Worm (Caenorhabditis elegans) whole organism, young adult: ENCODE measurements around the gene sft-1.
A peak's percentile ranks its signal among the peaks of the same experiment; 100 is the strongest.

Experiments
- F33H1.4 ChIP-seq: fragments of 200-800 bp; sonication (Bioruptor generic); IDR thresholded peaks from 2 replicates; pipeline ENCODE4 v1.3.6; 2022; ENCODE audit warnings: missing genetic modification reagents, missing genetic modification characterization, missing compliant biosample characterization
- F39B2.1 ChIP-seq: fragments of 200-800 bp; sonication (Bioruptor generic); IDR thresholded peaks from 2 replicates; pipeline ENCODE4 v1.3.6; 2022; ENCODE audit warnings: missing genetic modification reagents, missing genetic modification characterization, missing compliant biosample characterization
- K12H6.12 ChIP-seq: fragments of 200-800 bp; sonication (Bioruptor generic); optimal IDR thresholded peaks from 2 replicates; lab custom pipeline; 2018; ENCODE audit warnings: mild to moderate bottlenecking, missing genetic modification characterization, missing compliant biosample characterization
- ZK185.1 ChIP-seq: sonication (generic microtip); optimal IDR thresholded peaks from 2 replicates; lab custom pipeline; 2016; ENCODE audit warnings: mild to moderate bottlenecking, missing genetic modification characterization, missing compliant biosample characterization; ENCODE audit not compliant: poor library complexity, severe bottlenecking
- attf-3 ChIP-seq: fragments of 200-800 bp; sonication (Bioruptor generic); conservative IDR thresholded peaks from 2 replicates; pipeline ENCODE4 v1.3.6; 2022; ENCODE audit warnings: missing genetic modification reagents, missing genetic modification characterization, missing compliant biosample characterization
- cebp-1 ChIP-seq, 2 experiments: fragments of 200-800 bp in 1 of 2; sonication (Bioruptor generic) in 1 of 2; sonication (generic microtip) in 1 of 2; IDR thresholded peaks in 1 of 2; optimal IDR thresholded peaks in 1 of 2; 2 replicates each; pipeline versions ENCODE4 v1.3.6 to Lab custom; 2017 to 2022; ENCODE audit warnings: missing compliant biosample characterization in 2 of 2, missing genetic modification characterization in 2 of 2, mild to moderate bottlenecking in 1 of 2, missing genetic modification reagents in 1 of 2, moderate library complexity in 1 of 2
- egl-18 ChIP-seq: fragments of 200-800 bp; sonication (Bioruptor generic); IDR thresholded peaks from 2 replicates; pipeline ENCODE4 v1.3.6; 2022; ENCODE audit warnings: missing genetic modification reagents, missing genetic modification characterization, missing compliant biosample characterization
- ekl-4 ChIP-seq: fragments of 200-800 bp; sonication (Bioruptor generic); IDR thresholded peaks from 2 replicates; pipeline ENCODE4 v1.3.6; 2022; ENCODE audit warnings: missing genetic modification reagents, missing genetic modification characterization, missing compliant biosample characterization
- fkh-3 ChIP-seq: sonication (generic microtip); optimal IDR thresholded peaks from 2 replicates; lab custom pipeline; 2016; ENCODE audit warnings: mild to moderate bottlenecking, missing genetic modification characterization, missing compliant biosample characterization
- gei-17 ChIP-seq: fragments of 200-800 bp; sonication (Bioruptor generic); optimal IDR thresholded peaks from 2 replicates; lab custom pipeline; 2018; ENCODE audit warnings: mild to moderate bottlenecking, missing genetic modification characterization, missing compliant biosample characterization
- hlh-12 ChIP-seq: sonication (generic microtip); optimal IDR thresholded peaks from 2 replicates; lab custom pipeline; 2016; ENCODE audit warnings: missing genetic modification characterization, missing compliant biosample characterization
- hmg-20 ChIP-seq: fragments of 200-800 bp; sonication (Bioruptor generic); IDR thresholded peaks from 2 replicates; pipeline ENCODE4 v1.3.6; 2022; ENCODE audit warnings: missing genetic modification reagents, missing genetic modification characterization, missing compliant biosample characterization
- let-607 ChIP-seq, 2 experiments: fragments of 200-800 bp in 1 of 2; sonication (Bioruptor generic) in 1 of 2; sonication (generic microtip) in 1 of 2; optimal IDR thresholded peaks; 2 replicates each; lab custom pipeline; 2016 to 2018; ENCODE audit warnings: mild to moderate bottlenecking in 2 of 2, missing compliant biosample characterization in 2 of 2, missing genetic modification characterization in 2 of 2, moderate library complexity in 2 of 2, missing genotype in 1 of 2
- nhr-179 ChIP-seq: sonication (generic microtip); optimal IDR thresholded peaks from 2 replicates; lab custom pipeline; 2016; ENCODE audit warnings: mild to moderate bottlenecking, missing genetic modification characterization, missing compliant biosample characterization
- pha-4 ChIP-seq: fragments of 150-350 bp; sonication (generic microtip); optimal IDR thresholded peaks from 2 replicates; lab custom pipeline; 2014; ENCODE audit warnings: missing biosample characterization, missing genetic modification reagents, missing genetic modification characterization
- rpc-1 ChIP-seq, 2 experiments: fragments of 150-350 bp in 1 of 2; sonication (generic microtip) in 1 of 2; optimal IDR thresholded peaks; 2 replicates each; lab custom pipeline; 2014 to 2018; ENCODE audit warnings: missing biosample characterization in 1 of 2, missing genetic modification characterization in 1 of 2, missing genetic modification reagents in 1 of 2, missing genotype in 1 of 2
- snpc-1.1 ChIP-seq: sonication (generic microtip); optimal IDR thresholded peaks from 2 replicates; lab custom pipeline; 2017; ENCODE audit warnings: missing genetic modification characterization, mild to moderate bottlenecking, missing compliant biosample characterization, antibody characterized with exemption, moderate library complexity, missing genotype, missing genetic modification reagents; ENCODE audit not compliant: insufficient read depth
- sptf-2 ChIP-seq: fragments of 200-800 bp; sonication (Bioruptor generic); optimal IDR thresholded peaks from 2 replicates; lab custom pipeline; 2018; ENCODE audit warnings: mild to moderate bottlenecking, missing genetic modification characterization, missing compliant biosample characterization
- tlf-1 ChIP-seq: fragments of 200-800 bp; sonication (Bioruptor generic); optimal IDR thresholded peaks from 2 replicates; lab custom pipeline; 2018; ENCODE audit warnings: mild to moderate bottlenecking, missing genetic modification characterization, missing compliant biosample characterization
- xnd-1 ChIP-seq: sonication (generic microtip); optimal IDR thresholded peaks from 2 replicates; lab custom pipeline; 2016; ENCODE audit warnings: missing genotype, missing genetic modification reagents, missing genetic modification characterization, missing compliant biosample characterization
- zfh-2 ChIP-seq: fragments of 200-800 bp; sonication (Bioruptor generic); conservative IDR thresholded peaks from 2 replicates; pipeline ENCODE4 v1.3.6; 2022; ENCODE audit warnings: missing genetic modification reagents, missing genetic modification characterization, missing compliant biosample characterization
- ztf-6 ChIP-seq: fragments of 200-800 bp; sonication (Bioruptor generic); IDR thresholded peaks from 2 replicates; pipeline ENCODE4 v1.3.6; 2022; ENCODE audit warnings: missing genetic modification reagents, missing genetic modification characterization, missing compliant biosample characterization

Gene sft-1

ce11 chrIII:3139144-3139543 lies 52.7 kb downstream of the sft-1 start, which contains the start of gene mec-12:
TSS of gene mec-12 (minus strand) at chrIII:3139234.
- TF ChIP-seq ztf-6 (GFP tag; lab: Robert Waterston, UW), result no peak
- TF ChIP-seq gei-17 (GFP tag; lab: Kevin White, UChicago), result no peak
- no peak for TF ChIP-seq cebp-1 (GFP tag; IDR thresholded peaks at IDR 0.05; lab: Robert Waterston, UW)
- peak; percentile 75 for TF ChIP-seq cebp-1 (tag; optimal IDR thresholded peaks at IDR 0.05; lab: Kevin White, UChicago)
- TF ChIP-seq zfh-2 (GFP tag; lab: Robert Waterston, UW), result 0 out of 2 replicates have a peak, but pooled peaks have one; percentile 11
- TF ChIP-seq rpc-1 (optimal IDR thresholded peaks at IDR 0.05; lab: Kevin White, UChicago), result no peak
- no peak for TF ChIP-seq rpc-1 (tag; optimal IDR thresholded peaks at IDR 0.05; lab: Kevin White, UChicago)
- no peak for TF ChIP-seq ekl-4 (GFP tag; lab: Robert Waterston, UW)
- no peak for TF ChIP-seq fkh-3 (tag; lab: Kevin White, UChicago)
- no peak for TF ChIP-seq snpc-1.1

- TF ChIP-seq sptf-2, result no peak
- no peak for TF ChIP-seq tlf-1 (GFP tag; lab: Kevin White, UChicago)
- TF ChIP-seq zfh-2 (GFP tag; lab: Robert Waterston, UW), result no peak
- TF ChIP-seq hmg-20 (GFP tag; lab: Robert Waterston, UW), result no peak
- no peak for TF ChIP-seq F33H1.4
- no peak for TF ChIP-seq attf-3 (GFP tag; lab: Robert Waterston, UW)
- no peak for TF ChIP-seq hlh-12 (tag; lab: Kevin White, UChicago)
- TF ChIP-seq gei-17 (GFP tag; lab: Kevin White, UChicago), result no peak
- no peak for TF ChIP-seq egl-18
- TF ChIP-seq F39B2.1 (GFP tag; lab: Robert Waterston, UW), result no peak
- TF ChIP-seq let-607 (tag; optimal IDR thresholded peaks at IDR 0.05; lab: Kevin White, UChicago), result no peak
- no peak for TF ChIP-seq ZK185.1 (tag; lab: Kevin White, UChicago)
- TF ChIP-seq nhr-179 (tag; lab: Kevin White, UChicago), result no peak
- no peak for TF ChIP-seq xnd-1 (tag; lab: Kevin White, UChicago)
- no peak for TF ChIP-seq snpc-1.1
- no peak for TF ChIP-seq ekl-4 (GFP tag; lab: Robert Waterston, UW)
- no peak for TF ChIP-seq K12H6.12 (tag; lab: Kevin White, UChicago)
- TF ChIP-seq pha-4 (tag; lab: Kevin White, UChicago), result no peak
These were observed 53.8 kb downstream of the sft-1 start for ce11 chrIII:3140227-3140626.
